Worm (Caenorhabditis elegans) whole organism, young adult: ENCODE data around the gene C06G1.1.

Source experiments
- B0336.3 ChIP-seq: fragments of 200-800 bp; sonication (Bioruptor generic); IDR thresholded peaks from 2 replicates; pipeline ENCODE4 v1.3.6; 2022; ENCODE audit warnings: missing genetic modification characterization, missing compliant biosample characterization
- D2030.7 ChIP-seq: fragments of 200-800 bp; sonication (Bioruptor generic); IDR thresholded peaks from 2 replicates; pipeline ENCODE4 v1.3.6; 2022; ENCODE audit warnings: missing genetic modification reagents, missing genetic modification characterization, missing compliant biosample characterization
- F23B12.7 ChIP-seq: sonication (generic microtip); optimal IDR thresholded peaks from 2 replicates; lab custom pipeline; 2017; ENCODE audit warnings: missing genetic modification characterization, mild to moderate bottlenecking, missing compliant biosample characterization, antibody characterized with exemption, moderate library complexity; ENCODE audit not compliant: insufficient read depth
- F33H1.4 ChIP-seq: fragments of 200-800 bp; sonication (Bioruptor generic); IDR thresholded peaks from 2 replicates; pipeline ENCODE4 v1.3.6; 2022; ENCODE audit warnings: missing genetic modification reagents, missing genetic modification characterization, missing compliant biosample characterization
- F52B5.7 ChIP-seq: sonication (generic microtip); optimal IDR thresholded peaks from 2 replicates; lab custom pipeline; 2016; ENCODE audit warnings: mild to moderate bottlenecking, missing genetic modification characterization, missing compliant biosample characterization
- T07F8.4 ChIP-seq: sonication (generic microtip); optimal IDR thresholded peaks from 2 replicates; lab custom pipeline; 2016; ENCODE audit warnings: mild to moderate bottlenecking, missing genetic modification characterization, moderate library complexity, missing compliant biosample characterization
- T26A5.8 ChIP-seq: sonication (generic microtip); optimal IDR thresholded peaks from 2 replicates; lab custom pipeline; 2016; ENCODE audit warnings: missing genetic modification characterization, missing compliant biosample characterization
- Y53F4B.3 ChIP-seq: fragments of 200-800 bp; sonication (Bioruptor generic); IDR thresholded peaks from 2 replicates; pipeline ENCODE4 v1.3.6; 2022; ENCODE audit warnings: missing genetic modification reagents, missing genetic modification characterization, missing compliant biosample characterization
- Y67H2A.10 ChIP-seq: fragments of 200-800 bp; sonication (Bioruptor generic); conservative IDR thresholded peaks from 2 replicates; pipeline ENCODE4 v1.3.6; 2022; ENCODE audit warnings: missing genetic modification reagents, missing genetic modification characterization, missing compliant biosample characterization
- ZK185.1 ChIP-seq: sonication (generic microtip); optimal IDR thresholded peaks from 2 replicates; lab custom pipeline; 2016; ENCODE audit warnings: mild to moderate bottlenecking, missing genetic modification characterization, missing compliant biosample characterization; ENCODE audit not compliant: poor library complexity, severe bottlenecking
- ama-1 ChIP-seq, 3 experiments: fragments of 150-350 bp in 1 of 3; sonication (generic microtip) in 2 of 3; optimal IDR thresholded peaks; 2 replicates each; lab custom pipeline; 2014 to 2018; ENCODE audit warnings: missing biosample characterization in 2 of 3, missing genetic modification characterization in 2 of 3, missing genetic modification reagents in 2 of 3
- attf-5 ChIP-seq: fragments of 200-800 bp; sonication (Bioruptor generic); optimal IDR thresholded peaks from 2 replicates; lab custom pipeline; 2018; ENCODE audit warnings: mild to moderate bottlenecking, missing genetic modification characterization, missing compliant biosample characterization
- bed-2 ChIP-seq: fragments of 200-800 bp; sonication (Bioruptor generic); IDR thresholded peaks from 2 replicates; pipeline ENCODE4 v1.3.6; 2022; ENCODE audit warnings: missing genetic modification reagents, missing genetic modification characterization, missing compliant biosample characterization
- ccch-3 ChIP-seq: fragments of 200-800 bp; sonication (Bioruptor generic); optimal IDR thresholded peaks from 2 replicates; lab custom pipeline; 2018; ENCODE audit warnings: mild to moderate bottlenecking, missing genetic modification characterization, missing compliant biosample characterization
- chd-7 ChIP-seq: sonication (generic microtip); optimal IDR thresholded peaks from 2 replicates; lab custom pipeline; 2016; ENCODE audit warnings: mild to moderate bottlenecking, missing genetic modification characterization, moderate library complexity, missing compliant biosample characterization
- egl-18 ChIP-seq: fragments of 200-800 bp; sonication (Bioruptor generic); IDR thresholded peaks from 2 replicates; pipeline ENCODE4 v1.3.6; 2022; ENCODE audit warnings: missing genetic modification reagents, missing genetic modification characterization, missing compliant biosample characterization
- egl-44 ChIP-seq: fragments of 200-800 bp; sonication (Bioruptor generic); IDR thresholded peaks from 2 replicates; pipeline ENCODE4 v1.3.6; 2022; ENCODE audit warnings: missing genetic modification reagents, missing genetic modification characterization, missing compliant biosample characterization
- ets-4 ChIP-seq: fragments of 200-800 bp; sonication (Bioruptor generic); optimal IDR thresholded peaks from 2 replicates; lab custom pipeline; 2018; ENCODE audit warnings: mild to moderate bottlenecking, missing genetic modification characterization, missing compliant biosample characterization
- hmg-1.2 ChIP-seq: fragments of 200-800 bp; sonication (Bioruptor generic); IDR thresholded peaks from 2 replicates; pipeline ENCODE4 v1.3.6; 2022; ENCODE audit warnings: missing genetic modification reagents, missing genetic modification characterization, missing compliant biosample characterization
- let-526 ChIP-seq: fragments of 200-800 bp; sonication (Bioruptor generic); IDR thresholded peaks from 2 replicates; pipeline ENCODE4 v1.3.6; 2022; ENCODE audit warnings: missing genetic modification reagents, missing genetic modification characterization, missing compliant biosample characterization
- lin-35 ChIP-seq, 3 experiments: fragments of 150-350 bp in 2 of 3; sonication (generic microtip) in 1 of 3; optimal IDR thresholded peaks; 2 replicates each; lab custom pipeline; 2014 to 2018; ENCODE audit warnings: missing biosample characterization in 3 of 3, missing genetic modification characterization in 3 of 3, missing genetic modification reagents in 3 of 3
- lin-54 ChIP-seq: fragments of 200-800 bp; sonication (Bioruptor generic); optimal IDR thresholded peaks from 2 replicates; lab custom pipeline; 2018; ENCODE audit warnings: mild to moderate bottlenecking, missing genetic modification characterization, missing compliant biosample characterization
- lsy-27 ChIP-seq: sonication (generic microtip); optimal IDR thresholded peaks from 2 replicates; lab custom pipeline; 2017; ENCODE audit warnings: missing genetic modification characterization, mild to moderate bottlenecking, missing compliant biosample characterization, antibody characterized with exemption, missing genotype, borderline replicate concordance; ENCODE audit not compliant: insufficient read depth
- mcd-1 ChIP-seq: fragments of 200-800 bp; sonication (Bioruptor generic); IDR thresholded peaks from 2 replicates; pipeline ENCODE4 v1.3.6; 2022; ENCODE audit warnings: missing genetic modification reagents, missing genetic modification characterization, missing compliant biosample characterization
- mes-4 ChIP-seq: sonication (generic microtip); optimal IDR thresholded peaks from 2 replicates; lab custom pipeline; 2016; ENCODE audit warnings: missing genotype, missing genetic modification characterization, missing compliant biosample characterization
- nhr-120 ChIP-seq: fragments of 200-800 bp; sonication (Bioruptor generic); IDR thresholded peaks from 2 replicates; pipeline ENCODE4 v1.3.6; 2022; ENCODE audit warnings: missing genetic modification characterization, missing compliant biosample characterization
- nhr-27 ChIP-seq: fragments of 200-800 bp; sonication (Bioruptor generic); optimal IDR thresholded peaks from 2 replicates; lab custom pipeline; 2018; ENCODE audit warnings: mild to moderate bottlenecking, missing genetic modification characterization, moderate library complexity, missing compliant biosample characterization
- nhr-90 ChIP-seq: sonication (generic microtip); optimal IDR thresholded peaks from 2 replicates; lab custom pipeline; 2016; ENCODE audit warnings: missing genotype, mild to moderate bottlenecking, missing genetic modification characterization, missing compliant biosample characterization
- sdz-38 ChIP-seq: sonication (generic microtip); optimal IDR thresholded peaks from 2 replicates; lab custom pipeline; 2016; ENCODE audit warnings: missing genotype, missing genetic modification characterization, missing compliant biosample characterization
- snpc-4 ChIP-seq, 5 experiments: fragments of 150-350 bp in 1 of 5; sonication (generic microtip) in 4 of 5; optimal IDR thresholded peaks; 2 replicates each; lab custom pipeline; 2014 to 2018; ENCODE audit warnings: missing genetic modification characterization in 5 of 5, missing biosample characterization in 3 of 5, antibody characterized with exemption in 2 of 5, mild to moderate bottlenecking in 2 of 5, missing compliant biosample characterization in 2 of 5, missing genotype in 2 of 5, moderate library complexity in 2 of 5, missing genetic modification reagents in 1 of 5
- somi-1 ChIP-seq: fragments of 200-800 bp; sonication (Bioruptor generic); optimal IDR thresholded peaks from 2 replicates; lab custom pipeline; 2018; ENCODE audit warnings: mild to moderate bottlenecking, missing genetic modification characterization, missing compliant biosample characterization
- sptf-2 ChIP-seq: fragments of 200-800 bp; sonication (Bioruptor generic); optimal IDR thresholded peaks from 2 replicates; lab custom pipeline; 2018; ENCODE audit warnings: mild to moderate bottlenecking, missing genetic modification characterization, missing compliant biosample characterization
- tbp1 ChIP-seq: fragments of 200-800 bp; sonication (Bioruptor generic); optimal IDR thresholded peaks from 2 replicates; lab custom pipeline; 2018; ENCODE audit warnings: mild to moderate bottlenecking, missing genetic modification characterization, missing compliant biosample characterization
- tlf-1 ChIP-seq: fragments of 200-800 bp; sonication (Bioruptor generic); optimal IDR thresholded peaks from 2 replicates; lab custom pipeline; 2018; ENCODE audit warnings: mild to moderate bottlenecking, missing genetic modification characterization, missing compliant biosample characterization
- xnd-1 ChIP-seq: sonication (generic microtip); optimal IDR thresholded peaks from 2 replicates; lab custom pipeline; 2016; ENCODE audit warnings: missing genotype, missing genetic modification reagents, missing genetic modification characterization, missing compliant biosample characterization
- zfh-2 ChIP-seq: fragments of 200-800 bp; sonication (Bioruptor generic); conservative IDR thresholded peaks from 2 replicates; pipeline ENCODE4 v1.3.6; 2022; ENCODE audit warnings: missing genetic modification reagents, missing genetic modification characterization, missing compliant biosample characterization
- ztf-25 ChIP-seq: fragments of 200-800 bp; sonication (Bioruptor generic); IDR thresholded peaks from 2 replicates; pipeline ENCODE4 v1.3.6; 2022; ENCODE audit warnings: missing genetic modification reagents, missing genetic modification characterization, missing compliant biosample characterization
- ztf-6 ChIP-seq: fragments of 200-800 bp; sonication (Bioruptor generic); IDR thresholded peaks from 2 replicates; pipeline ENCODE4 v1.3.6; 2022; ENCODE audit warnings: missing genetic modification reagents, missing genetic modification characterization, missing compliant biosample characterization

C06G1.1 gene

ce11 chrX:16634708-16635107 is 1.6 kb downstream of the C06G1.1 start (continued):
- TF ChIP-seq ama-1 (optimal IDR thresholded peaks at IDR 0.05; lab: Kevin White, UChicago), result no peak
- TF ChIP-seq ama-1 (GFP tag; optimal IDR thresholded peaks at IDR 0.05; lab: Kevin White, UChicago), result peak; percentile 34 to 42
- peak; percentile 78; the same call in 1 of the 2 replicates for TF ChIP-seq B0336.3
- peak; percentile 28 for TF ChIP-seq sptf-2 (GFP tag; lab: Kevin White, UChicago)
- TF ChIP-seq Y53F4B.3, result peak; percentile 40; the same call in 1 of the 2 replicates
- peak; percentile 38 for TF ChIP-seq lin-54 (GFP tag; lab: Kevin White, UChicago)
- peak; percentile 77 for TF ChIP-seq chd-7 (tag; lab: Kevin White, UChicago)
- 0 out of 2 replicates have a peak, but pooled peaks have one; percentile 30 for TF ChIP-seq let-526 (GFP tag; lab: Robert Waterston, UW)
- TF ChIP-seq D2030.7, result peak; percentile 88
- no peak for TF ChIP-seq nhr-120
- TF ChIP-seq T07F8.4 (tag; lab: Kevin White, UChicago), result peak; percentile 67
- TF ChIP-seq lsy-27, result peak; percentile 54
- TF ChIP-seq attf-5 (GFP tag; lab: Kevin White, UChicago), result peak; percentile 71
- TF ChIP-seq zfh-2 (GFP tag; lab: Robert Waterston, UW), result peak; percentile 74
- TF ChIP-seq mes-4 (tag; lab: Kevin White, UChicago), result no peak
- TF ChIP-seq sdz-38 (tag; lab: Kevin White, UChicago), result no peak
- TF ChIP-seq snpc-4 (GFP tag; optimal IDR thresholded peaks at IDR 0.05; lab: Kevin White, UChicago), result peak; percentile 55
- peak; percentile 43 to 86 (median 65) for TF ChIP-seq snpc-4 (tag; optimal IDR thresholded peaks at IDR 0.05; lab: Kevin White, UChicago)
- TF ChIP-seq ZK185.1 (tag; lab: Kevin White, UChicago), result peak; percentile 87
- peak; percentile 60 for TF ChIP-seq F52B5.7 (tag; lab: Kevin White, UChicago)
- TF ChIP-seq tbp1 (GFP tag; lab: Kevin White, UChicago), result peak; percentile 97
- TF ChIP-seq somi-1 (GFP tag; lab: Kevin White, UChicago), result peak; percentile 46
- no peak for TF ChIP-seq xnd-1 (tag; lab: Kevin White, UChicago)
- TF ChIP-seq tlf-1 (GFP tag; lab: Kevin White, UChicago), result peak; percentile 33
- TF ChIP-seq F23B12.7 (tag; lab: Kevin White, UChicago), result peak; percentile 71
- TF ChIP-seq mcd-1 (GFP tag; lab: Robert Waterston, UW), result peak; percentile 68
- TF ChIP-seq ccch-3 (GFP tag; lab: Kevin White, UChicago), result peak; percentile 8
- TF ChIP-seq ets-4 (GFP tag; lab: Kevin White, UChicago), result peak; percentile 5
- TF ChIP-seq lin-35 (GFP tag; optimal IDR thresholded peaks at IDR 0.05; lab: Kevin White, UChicago), result no peak
- no peak for TF ChIP-seq nhr-27
- TF ChIP-seq egl-18, result peak; percentile 69; the same call in 1 of the 2 replicates
- TF ChIP-seq ztf-25 (GFP tag; lab: Robert Waterston, UW), result peak; percentile 81
- TF ChIP-seq T26A5.8 (tag; lab: Kevin White, UChicago), result peak; percentile 52
- TF ChIP-seq ztf-6 (GFP tag; lab: Robert Waterston, UW), result peak; percentile 35; the same call in 1 of the 2 replicates
- TF ChIP-seq hmg-1.2 (GFP tag; lab: Robert Waterston, UW), result peak; percentile 86
- no peak for TF ChIP-seq F33H1.4 (GFP tag; lab: Robert Waterston, UW)
- TF ChIP-seq bed-2 (GFP tag; lab: Robert Waterston, UW), result no peak
- TF ChIP-seq Y67H2A.10, result no peak
- TF ChIP-seq nhr-90 (tag; lab: Kevin White, UChicago), result peak; percentile 80
- 0 out of 2 replicates have a peak, but pooled peaks have one; percentile 41 for TF ChIP-seq egl-44 (GFP tag; lab: Robert Waterston, UW)
